Worm (Caenorhabditis elegans): ENCODE data around the gene T16H12.13.

Gene T16H12.13

ce11 chrIII:10096525-10096972 lies 11.3 kb downstream of the T16H12.13 start (continued):
- no peak for TF ChIP-seq snpc-4 (tag; optimal IDR thresholded peaks at IDR 0.05)
- no peak for TF ChIP-seq lim-7 (GFP tag; IDR thresholded peaks at IDR 0.05)
- TF ChIP-seq mxl-2 (GFP tag; conservative IDR thresholded peaks at IDR 0.05) = 0 out of 2 replicates have a peak, but pooled peaks have one; percentile 4
- peak; percentile 87 for TF ChIP-seq mxl-3 (GFP tag; optimal IDR thresholded peaks at IDR 0.05)
- peak; percentile 10 for TF ChIP-seq ces-1 (GFP tag; optimal IDR thresholded peaks at IDR 0.05)
- TF ChIP-seq egl-43 (GFP tag; IDR thresholded peaks at IDR 0.05) = peak; percentile 80
- no peak for TF ChIP-seq zfp-2 (tag; optimal IDR thresholded peaks at IDR 0.05)
- peak; percentile 53 for TF ChIP-seq set-16 (GFP tag; IDR thresholded peaks at IDR 0.05)
- TF ChIP-seq nhr-111 (GFP tag; optimal IDR thresholded peaks at IDR 0.05) = no peak
- TF ChIP-seq lin-1 (GFP tag; IDR thresholded peaks at IDR 0.05) = peak; percentile 80
- TF ChIP-seq ZK337.2 (GFP tag; IDR thresholded peaks at IDR 0.05) = no peak
- no peak for TF ChIP-seq ceh-82 (tag; optimal IDR thresholded peaks at IDR 0.05)
- TF ChIP-seq hif-1 (tag; optimal IDR thresholded peaks at IDR 0.05) = peak in 1 of 2 experiments; percentile 77
- TF ChIP-seq gei-8 (GFP tag; optimal IDR thresholded peaks at IDR 0.05) = peak; percentile 17
- peak; percentile 98 for TF ChIP-seq aha-1 (tag)
- TF ChIP-seq hmg-1.1 (GFP tag; IDR thresholded peaks at IDR 0.05) = peak; percentile 96
- TF ChIP-seq ztf-11 (tag; optimal IDR thresholded peaks at IDR 0.05) = no peak
- TF ChIP-seq lin-13 (GFP tag; optimal IDR thresholded peaks at IDR 0.05) = peak; percentile 38
- peak; percentile 45; the same call in 1 of the 2 replicates for TF ChIP-seq nhr-42 (GFP tag; IDR thresholded peaks at IDR 0.05)
- peak; percentile 34 for TF ChIP-seq mes-2 (tag; optimal IDR thresholded peaks at IDR 0.05; ENCODE audit: poor library complexity, severe bottlenecking)
- TF ChIP-seq vab-7 (GFP tag; IDR thresholded peaks at IDR 0.05) = 0 out of 2 replicates have a peak, but pooled peaks have one; percentile 41
- peak; percentile 50; the same call in 1 of the 2 replicates for TF ChIP-seq saeg-2 (GFP tag; IDR thresholded peaks at IDR 0.05)

- TF ChIP-seq dmd-9 (GFP tag; IDR thresholded peaks at IDR 0.05) (no peak), ceh-44 (GFP tag; IDR thresholded peaks at IDR 0.05) (no peak), ceh-82 (tag; optimal IDR thresholded peaks at IDR 0.05) (no peak), hlh-11 (tag; optimal IDR thresholded peaks at IDR 0.05) (no peak), aha-1 (tag) (peak; percentile 52), jun-1 (tag; optimal IDR thresholded peaks at IDR 0.05) (no peak)
These were observed 12.8 kb downstream of the T16H12.13 start, which contains the start of gene spop-1 for ce11 chrIII:10097981-10098380. Gene spop-1, minus strand, starts transcription at chrIII:10098081.

ce11 chrIII:10101352-10101751 lies 16.1 kb downstream of the T16H12.13 start, which contains the start of gene kel-10:
Gene kel-10, minus strand, starts transcription at chrIII:10101452.
- no peak for TF ChIP-seq pha-4 (GFP tag; IDR thresholded peaks at IDR 0.05)
- TF ChIP-seq pha-4 (tag; optimal IDR thresholded peaks at IDR 0.05) = no peak

- TF ChIP-seq unc-130 (GFP tag; optimal IDR thresholded peaks at IDR 0.05) = no peak
- no peak for TF ChIP-seq fos-1 (tag; optimal IDR thresholded peaks at IDR 0.05)
- TF ChIP-seq F26F4.8 (GFP tag; conservative IDR thresholded peaks at IDR 0.05) = no peak
- no peak for TF ChIP-seq mxl-3 (GFP tag; optimal IDR thresholded peaks at IDR 0.05)
- TF ChIP-seq ZK546.5 (tag; optimal IDR thresholded peaks at IDR 0.05) = no peak
- TF ChIP-seq nhr-76 (tag; optimal IDR thresholded peaks at IDR 0.05) = no peak
- no peak for TF ChIP-seq F37D6.2 (tag; optimal IDR thresholded peaks at IDR 0.05)
- no peak for TF ChIP-seq D1046.2 (GFP tag; IDR thresholded peaks at IDR 0.05)
- TF ChIP-seq nhr-237 (tag; optimal IDR thresholded peaks at IDR 0.05) = no peak
- TF ChIP-seq fkh-10 (GFP tag; optimal IDR thresholded peaks at IDR 0.05) = no peak
- TF ChIP-seq lin-39 (tag; optimal IDR thresholded peaks at IDR 0.05) = no peak
These were observed 21.2 kb downstream of the T16H12.13 start, which contains the start of gene srt-55 for ce11 chrIII:10106390-10106789. Gene srt-55, minus strand, starts transcription at chrIII:10106490.
